Fruit fly (Drosophila melanogaster) whole organism, embryonic: ENCODE measurements around the gene CG7766.

Experiments
- CG10654 ChIP-seq: fragments of 200-800 bp; sonication (Bioruptor generic); optimal IDR thresholded peaks from 2 replicates; lab custom pipeline; 2016; ENCODE audit warnings: missing biosample characterization, missing genetic modification characterization
- CG17802 ChIP-seq: fragments of 200-800 bp; sonication (Bioruptor generic); optimal IDR thresholded peaks from 2 replicates; lab custom pipeline; 2018; ENCODE audit warnings: missing biosample characterization, mild to moderate bottlenecking, missing genetic modification characterization, moderate library complexity
- CG18011 ChIP-seq: fragments of 200-800 bp; sonication (Bioruptor generic); optimal IDR thresholded peaks from 2 replicates; lab custom pipeline; 2017; ENCODE audit warnings: missing biosample characterization, missing genetic modification characterization, mild to moderate bottlenecking, moderate library complexity, missing genotype
- CG6272 ChIP-seq: fragments of 200-800 bp; sonication (Bioruptor generic); IDR thresholded peaks from 2 replicates; pipeline ENCODE4 v1.3.6; 2022; ENCODE audit warnings: missing biosample characterization, missing genetic modification characterization
- Dp ChIP-seq: fragments of 200-800 bp; sonication (Bioruptor generic); optimal IDR thresholded peaks from 2 replicates; lab custom pipeline; 2018; ENCODE audit warnings: missing biosample characterization, mild to moderate bottlenecking, missing genetic modification characterization, moderate library complexity
- Sox102F ChIP-seq: fragments of 200-800 bp; sonication (Bioruptor generic); optimal IDR thresholded peaks from 2 replicates; lab custom pipeline; 2018; ENCODE audit warnings: missing biosample characterization, mild to moderate bottlenecking, missing genetic modification characterization, moderate library complexity
- ap ChIP-seq: fragments of 200-800 bp; sonication (Bioruptor generic); IDR thresholded peaks from 2 replicates; pipeline ENCODE4 v1.3.6; 2022; ENCODE audit warnings: missing biosample characterization, missing genetic modification characterization
- fu2 ChIP-seq: fragments of 200-800 bp; sonication (Bioruptor generic); optimal IDR thresholded peaks from 2 replicates; lab custom pipeline; 2016; ENCODE audit warnings: missing biosample characterization, missing genetic modification characterization
- zfh1 ChIP-seq: fragments of 200-800 bp; sonication (Bioruptor generic); IDR thresholded peaks from 3 replicates; pipeline ENCODE4 v1.3.6; 2022; ENCODE audit warnings: missing biosample characterization, missing genetic modification characterization

DNA sequence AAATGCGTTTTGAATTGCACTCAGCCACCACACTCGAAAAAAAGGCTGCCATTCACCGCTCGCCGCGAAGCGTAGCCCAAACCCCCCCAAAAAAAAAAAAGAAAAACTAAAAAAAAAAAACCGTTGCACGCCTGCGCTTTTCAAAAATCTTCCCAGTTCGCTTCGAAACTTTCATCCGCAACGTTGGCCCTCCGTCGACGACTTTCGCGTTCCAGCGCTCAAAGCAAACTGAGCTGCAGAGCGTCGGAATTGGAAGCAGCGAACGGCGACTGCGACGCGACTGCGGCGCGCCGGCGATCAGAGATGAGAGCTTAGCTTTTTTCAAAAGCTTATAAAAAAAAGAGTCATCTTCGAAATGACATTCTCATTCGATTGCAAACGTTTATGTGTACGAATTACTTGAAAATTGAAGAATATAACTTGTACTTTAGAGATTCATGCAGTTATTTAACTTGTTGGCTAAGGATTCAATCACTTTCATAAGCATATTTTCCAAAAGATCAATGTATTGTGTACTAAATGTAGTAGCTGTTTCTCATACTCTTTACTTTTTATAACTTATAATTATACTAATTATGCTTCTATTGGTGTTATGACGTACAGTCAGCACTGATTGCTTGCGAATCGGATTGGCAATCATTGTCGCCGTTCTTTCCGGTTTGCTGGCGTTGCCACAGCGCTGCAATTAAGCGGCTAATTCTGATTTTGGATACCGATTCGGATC is 35.6 kb downstream of the CG7766 start, which contains the start of gene CG15365:
- TF ChIP-seq CG18011 (GFP tag; lab: Kevin White, UChicago): no peak
- TF ChIP-seq CG6272 (GFP tag; lab: Robert Waterston, UW): no peak
- TF ChIP-seq Dp (GFP tag; lab: Kevin White, UChicago): no peak
- no peak for TF ChIP-seq fu2 (GFP tag; lab: Kevin White, UChicago)
- TF ChIP-seq zfh1: no peak
- TF ChIP-seq ap (GFP tag; lab: Robert Waterston, UW): no peak
- TF ChIP-seq Sox102F (GFP tag; lab: Kevin White, UChicago): no peak
- no peak for TF ChIP-seq CG10654
- TF ChIP-seq CG17802: no peak
